Fruit fly (Drosophila melanogaster) whole organism, embryonic: ENCODE data around the gene CG2854.

ENCODE experiments used
- B-H1 ChIP-seq: fragments of 200-800 bp; sonication (Bioruptor generic); IDR thresholded peaks from 3 replicates; pipeline ENCODE4 v1.3.6; 2022; ENCODE audit warnings: missing biosample characterization, missing genetic modification characterization
- Blimp-1 ChIP-seq: fragments of 200-800 bp; sonication (Bioruptor generic); optimal IDR thresholded peaks from 3 replicates; lab custom pipeline; 2018; ENCODE audit warnings: missing biosample characterization, missing genetic modification characterization, mild to moderate bottlenecking, moderate library complexity, missing genetic modification reagents
- CG11504 ChIP-seq: fragments of 200-800 bp; sonication (Bioruptor generic); optimal IDR thresholded peaks from 3 replicates; lab custom pipeline; 2019; ENCODE audit warnings: missing biosample characterization, mild to moderate bottlenecking, missing genetic modification characterization, moderate library complexity
- CG15514 ChIP-seq: fragments of 200-800 bp; sonication (Bioruptor generic); optimal IDR thresholded peaks from 3 replicates; lab custom pipeline; 2017; ENCODE audit warnings: missing biosample characterization, missing genetic modification characterization, mild to moderate bottlenecking, moderate library complexity, missing genetic modification reagents
- CG2116 ChIP-seq: fragments of 200-800 bp; sonication (Bioruptor generic); optimal IDR thresholded peaks from 3 replicates; lab custom pipeline; 2018; ENCODE audit warnings: missing biosample characterization, mild to moderate bottlenecking, missing genetic modification characterization
- CG3726 ChIP-seq: fragments of 200-800 bp; sonication (Bioruptor generic); IDR thresholded peaks from 3 replicates; pipeline ENCODE4, ENCODE4 v1.3.6; 2022; ENCODE audit warnings: missing biosample characterization, missing genetic modification characterization
- CG4282 ChIP-seq: fragments of 200-800 bp; sonication (Bioruptor generic); optimal IDR thresholded peaks from 2 replicates; lab custom pipeline; 2016; ENCODE audit warnings: missing biosample characterization, missing genetic modification characterization
- CG4424 ChIP-seq: fragments of 200-800 bp; sonication (Bioruptor generic); optimal IDR thresholded peaks from 3 replicates; lab custom pipeline; 2016; ENCODE audit warnings: missing biosample characterization, missing genetic modification characterization
- CG9215 ChIP-seq: fragments of 200-800 bp; sonication (Bioruptor generic); IDR thresholded peaks from 2 replicates; pipeline ENCODE4 v1.3.6; 2022; ENCODE audit warnings: missing biosample characterization, missing genetic modification characterization
- CrebB ChIP-seq: fragments of 200-800 bp; sonication (Bioruptor generic); optimal IDR thresholded peaks from 3 replicates; lab custom pipeline; 2018; ENCODE audit warnings: missing biosample characterization, mild to moderate bottlenecking, missing genetic modification characterization
- Dfd ChIP-seq, 2 experiments: fragments of >200 bp; optimal IDR thresholded peaks; 2 replicates each; lab custom pipeline; 2017; ENCODE audit warnings: missing biosample characterization in 2 of 2, missing genetic modification characterization in 2 of 2
- Doc2 ChIP-seq: fragments of 200-800 bp; sonication (Bioruptor generic); IDR thresholded peaks from 2 replicates; pipeline ENCODE4 v1.3.6; 2022; ENCODE audit warnings: missing biosample characterization, missing genetic modification characterization
- Dp ChIP-seq: fragments of 200-800 bp; sonication (Bioruptor generic); optimal IDR thresholded peaks from 2 replicates; lab custom pipeline; 2018; ENCODE audit warnings: missing biosample characterization, mild to moderate bottlenecking, missing genetic modification characterization, moderate library complexity
- Dref ChIP-seq: fragments of 200-800 bp; sonication (Bioruptor generic); IDR thresholded peaks from 2 replicates; pipeline ENCODE4 v1.3.6; 2022; ENCODE audit warnings: missing biosample characterization, missing genetic modification characterization
- Drgx ChIP-seq: fragments of 200-800 bp; sonication (Bioruptor generic); IDR thresholded peaks from 2 replicates; pipeline ENCODE4 v1.3.6; 2022; ENCODE audit warnings: missing biosample characterization, missing genetic modification characterization
- HLHmδ ChIP-seq: fragments of 200-800 bp; sonication (Bioruptor generic); optimal IDR thresholded peaks from 2 replicates; lab custom pipeline; 2018; ENCODE audit warnings: missing biosample characterization, mild to moderate bottlenecking, missing genetic modification characterization, moderate library complexity
- Hmr ChIP-seq: fragments of 200-800 bp; sonication (Bioruptor generic); optimal IDR thresholded peaks from 3 replicates; lab custom pipeline; 2017; ENCODE audit warnings: mild to moderate bottlenecking, missing biosample characterization, missing genetic modification reagents, missing genetic modification characterization
- Hr39 ChIP-seq: fragments of >200 bp; optimal IDR thresholded peaks from 2 replicates; lab custom pipeline; 2017
- Hsf ChIP-seq: fragments of 200-800 bp; sonication (Bioruptor generic); optimal IDR thresholded peaks from 3 replicates; lab custom pipeline; 2016; ENCODE audit warnings: missing biosample characterization, missing genetic modification characterization
- Meics ChIP-seq: fragments of 200-800 bp; sonication (Bioruptor generic); optimal IDR thresholded peaks from 2 replicates; lab custom pipeline; 2017; ENCODE audit warnings: missing biosample characterization, mild to moderate bottlenecking, missing genetic modification characterization
- ash1 ChIP-seq: fragments of 200-800 bp; sonication (Bioruptor generic); optimal IDR thresholded peaks from 2 replicates; lab custom pipeline; 2018; ENCODE audit warnings: missing biosample characterization, mild to moderate bottlenecking, missing genetic modification characterization
- ato ChIP-seq: fragments of 200-800 bp; sonication (Bioruptor generic); IDR thresholded peaks from 2 replicates; pipeline ENCODE4 v1.3.6; 2022; ENCODE audit warnings: missing biosample characterization, missing genetic modification characterization; ENCODE audit not compliant: partially characterized antibody
- btn ChIP-seq: fragments of 200-800 bp; sonication (Bioruptor generic); optimal IDR thresholded peaks from 2 replicates; lab custom pipeline; 2016; ENCODE audit warnings: missing biosample characterization, missing genetic modification characterization
- chm ChIP-seq: fragments of 200-800 bp; sonication (Bioruptor generic); IDR thresholded peaks from 2 replicates; pipeline ENCODE4 v1.3.6; 2022; ENCODE audit warnings: missing biosample characterization, missing genetic modification characterization
- fd102C ChIP-seq: fragments of 200-800 bp; sonication (Bioruptor generic); optimal IDR thresholded peaks from 2 replicates; lab custom pipeline; 2018; ENCODE audit warnings: missing biosample characterization, mild to moderate bottlenecking, missing genetic modification characterization, moderate library complexity
- fd3F ChIP-seq: fragments of 200-800 bp; sonication (Bioruptor generic); optimal IDR thresholded peaks from 2 replicates; lab custom pipeline; 2018; ENCODE audit warnings: missing biosample characterization, mild to moderate bottlenecking, missing genetic modification characterization, moderate library complexity
- fd96Cb ChIP-seq: fragments of 200-800 bp; sonication (Bioruptor generic); optimal IDR thresholded peaks from 2 replicates; lab custom pipeline; 2018; ENCODE audit warnings: missing biosample characterization, mild to moderate bottlenecking, missing genetic modification characterization, moderate library complexity
- ftz-f1 ChIP-seq: fragments of 200-800 bp; sonication (Bioruptor generic); optimal IDR thresholded peaks from 2 replicates; lab custom pipeline; 2016; ENCODE audit warnings: missing biosample characterization, missing genetic modification characterization
- hb ChIP-seq: fragments of 200-800 bp; sonication (Bioruptor generic); IDR thresholded peaks from 3 replicates; pipeline ENCODE4 v1.3.6; 2022; ENCODE audit warnings: missing biosample characterization, missing genetic modification characterization; ENCODE audit not compliant: partially characterized antibody
- her ChIP-seq: fragments of 200-800 bp; sonication (Bioruptor generic); optimal IDR thresholded peaks from 2 replicates; lab custom pipeline; 2016; ENCODE audit warnings: missing biosample characterization, missing genetic modification characterization
- lbe ChIP-seq: fragments of 200-800 bp; sonication (Bioruptor generic); optimal IDR thresholded peaks from 2 replicates; lab custom pipeline; 2016; ENCODE audit warnings: missing biosample characterization, mild to moderate bottlenecking, missing genetic modification characterization
- nau ChIP-seq: fragments of 200-800 bp; sonication (Bioruptor generic); optimal IDR thresholded peaks from 3 replicates; lab custom pipeline; 2017; ENCODE audit warnings: missing biosample characterization, mild to moderate bottlenecking, missing genetic modification characterization, missing genetic modification reagents
- nerfin-1 ChIP-seq: fragments of 200-800 bp; sonication (Bioruptor generic); optimal IDR thresholded peaks from 3 replicates; lab custom pipeline; 2019; ENCODE audit warnings: missing biosample characterization, mild to moderate bottlenecking, missing genetic modification characterization, moderate library complexity
- oc ChIP-seq: fragments of 200-800 bp; sonication (Bioruptor generic); optimal IDR thresholded peaks from 2 replicates; lab custom pipeline; 2018; ENCODE audit warnings: missing biosample characterization, mild to moderate bottlenecking, missing genetic modification characterization, moderate library complexity
- pnt ChIP-seq: fragments of 200-800 bp; sonication (Bioruptor generic); optimal IDR thresholded peaks from 3 replicates; lab custom pipeline; 2016; ENCODE audit warnings: missing biosample characterization, missing genetic modification characterization
- salm ChIP-seq: fragments of 200-800 bp; sonication (Bioruptor generic); optimal IDR thresholded peaks from 2 replicates; lab custom pipeline; 2018; ENCODE audit warnings: missing biosample characterization, mild to moderate bottlenecking, missing genetic modification characterization
- schlank ChIP-seq: fragments of 200-800 bp; sonication (Bioruptor generic); optimal IDR thresholded peaks from 2 replicates; lab custom pipeline; 2018; ENCODE audit warnings: missing biosample characterization, mild to moderate bottlenecking, missing genetic modification characterization
- sens ChIP-seq: fragments of 200-800 bp; sonication (Bioruptor generic); peaks from one replicate; lab custom pipeline; 2016; ENCODE audit warnings: missing biosample characterization, missing genetic modification characterization
- sna ChIP-seq: fragments of 200-800 bp; sonication (Bioruptor generic); IDR thresholded peaks from 2 replicates; pipeline ENCODE4 v1.3.6; 2022; ENCODE audit warnings: missing biosample characterization, missing genetic modification characterization; ENCODE audit not compliant: partially characterized antibody
- so ChIP-seq: fragments of 200-800 bp; sonication (Bioruptor generic); IDR thresholded peaks from 3 replicates; pipeline ENCODE4 v1.3.6; 2022; ENCODE audit warnings: missing biosample characterization, missing genetic modification characterization
- sr ChIP-seq: fragments of 200-800 bp; sonication (Bioruptor generic); IDR thresholded peaks from 3 replicates; pipeline ENCODE4 v1.3.6; 2022; ENCODE audit warnings: missing biosample characterization, missing genetic modification characterization
- tgo ChIP-seq: fragments of 200-800 bp; sonication (Bioruptor generic); IDR thresholded peaks from 3 replicates; pipeline ENCODE4 v1.3.6; 2022; ENCODE audit warnings: missing biosample characterization, missing genetic modification characterization
- toy ChIP-seq: fragments of 200-800 bp; sonication (Bioruptor generic); IDR thresholded peaks from 2 replicates; pipeline ENCODE4 v1.3.6; 2022; ENCODE audit warnings: missing biosample characterization, missing genetic modification characterization
- trh ChIP-seq: fragments of 200-800 bp; sonication (Bioruptor generic); optimal IDR thresholded peaks from 2 replicates; lab custom pipeline; 2016; ENCODE audit warnings: missing biosample characterization, missing genetic modification characterization
- tup ChIP-seq: fragments of 200-800 bp; sonication (Bioruptor generic); optimal IDR thresholded peaks from 2 replicates; lab custom pipeline; 2016; ENCODE audit warnings: missing biosample characterization, mild to moderate bottlenecking, missing genetic modification characterization, moderate library complexity
- unc-4 ChIP-seq: fragments of 200-800 bp; sonication (Bioruptor generic); IDR thresholded peaks from 2 replicates; pipeline ENCODE4 v1.3.6; 2022; ENCODE audit warnings: missing biosample characterization, missing genetic modification characterization; ENCODE audit not compliant: partially characterized antibody
- unpg ChIP-seq: fragments of 200-800 bp; sonication (Bioruptor generic); optimal IDR thresholded peaks from 3 replicates; lab custom pipeline; 2018; ENCODE audit warnings: missing biosample characterization, mild to moderate bottlenecking, missing genetic modification characterization, moderate library complexity
- wdn ChIP-seq: fragments of 200-800 bp; sonication (Bioruptor generic); IDR thresholded peaks from 2 replicates; pipeline ENCODE4 v1.3.6; 2022; ENCODE audit warnings: missing biosample characterization, missing genetic modification characterization
- wor ChIP-seq: fragments of 200-800 bp; sonication (Bioruptor generic); IDR thresholded peaks from 2 replicates; pipeline ENCODE4 v1.3.6; 2022; ENCODE audit warnings: missing biosample characterization, missing genetic modification characterization
- z ChIP-seq: fragments of 200-800 bp; sonication (Bioruptor generic); IDR thresholded peaks from 3 replicates; pipeline ENCODE4 v1.3.6; 2022; ENCODE audit warnings: missing biosample characterization, missing genetic modification characterization
- zf30C ChIP-seq: fragments of 200-800 bp; sonication (Bioruptor generic); optimal IDR thresholded peaks from 3 replicates; lab custom pipeline; 2018; ENCODE audit warnings: missing biosample characterization, mild to moderate bottlenecking, missing genetic modification characterization

Gene CG2854

DNA sequence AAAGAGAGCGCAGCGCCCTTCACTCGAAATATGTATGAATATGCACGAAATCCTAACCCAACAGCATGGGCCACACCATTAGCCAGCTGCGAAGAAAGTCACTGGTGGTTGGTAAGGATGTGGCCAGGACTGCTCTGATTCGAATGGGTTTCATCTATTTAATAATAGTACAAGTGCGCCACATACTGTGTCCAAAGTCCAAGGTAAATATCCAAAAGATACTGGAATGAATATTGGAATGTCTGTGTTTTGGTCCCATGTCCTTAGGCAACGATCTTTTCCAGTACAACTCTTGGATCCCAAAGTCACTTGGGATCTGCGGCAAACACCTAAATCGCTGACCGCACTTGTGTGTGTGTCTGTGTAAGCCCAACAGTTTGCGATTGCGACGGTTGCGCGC lies 20.6 kb upstream of the CG2854 start (continued):
- TF ChIP-seq her (GFP tag; lab: Kevin White, UChicago) (peak; percentile 33), zf30C (GFP tag; lab: Kevin White, UChicago) (no peak), sens (GFP tag; lab: Kevin White, UChicago) (peak; percentile 91), trh (GFP tag; lab: Kevin White, UChicago) (no peak), Dfd (GFP tag; optimal IDR thresholded peaks at IDR 0.05; lab: Kevin White, UChicago) (no peak), Meics (GFP tag; lab: Kevin White, UChicago) (peak; percentile 64), z (GFP tag; lab: Robert Waterston, UW) (no peak), lbe (GFP tag; lab: Kevin White, UChicago) (peak; percentile 37), unpg (GFP tag; lab: Kevin White, UChicago) (peak; percentile 59), fd96Cb (tag; lab: Kevin White, UChicago) (peak; percentile 71), wor (GFP tag; lab: Robert Waterston, UW) (peak; percentile 22; the same call in 1 of the 2 replicates), Dp (GFP tag; lab: Kevin White, UChicago) (no peak), Hmr (peak; percentile 74), Doc2 (GFP tag; lab: Robert Waterston, UW) (no peak), toy (GFP tag; lab: Robert Waterston, UW) (no peak), wdn (GFP tag; lab: Robert Waterston, UW) (no peak), fd102C (GFP tag; lab: Kevin White, UChicago) (no peak), Dref (GFP tag; lab: Robert Waterston, UW) (no peak), tgo (GFP tag; lab: Robert Waterston, UW) (peak; percentile 73), so (GFP tag; lab: Robert Waterston, UW) (peak; percentile 64; the same call in 1 of the 3 replicates), ash1 (GFP tag; lab: Kevin White, UChicago) (no peak), fd3F (peak; percentile 40), nerfin-1 (tag; lab: Kevin White, UChicago) (peak; percentile 20), tup (GFP tag; lab: Kevin White, UChicago) (no peak), CG3726 (0 out of 3 replicates have a peak, but pooled peaks have one; percentile 47), hb (GFP tag; lab: Robert Waterston, UW) (no peak), nau (GFP tag; lab: Kevin White, UChicago) (peak; percentile 73), sna (GFP tag; lab: Robert Waterston, UW) (no peak), Drgx (GFP tag; lab: Robert Waterston, UW) (peak; percentile 70), sr (GFP tag; lab: Robert Waterston, UW) (no peak), CG9215 (peak; percentile 33; the same call in 1 of the 2 replicates), B-H1 (peak; percentile 51; the same call in 2 of the 3 replicates), CG4424 (GFP tag; lab: Kevin White, UChicago) (peak; percentile 67), CG4282 (GFP tag; lab: Kevin White, UChicago) (no peak), HLHmδ (GFP tag; lab: Kevin White, UChicago) (no peak), CG11504 (peak; percentile 82), CG15514 (GFP tag; lab: Kevin White, UChicago) (peak; percentile 11), Hsf (peak; percentile 37), schlank (tag; lab: Kevin White, UChicago) (no peak), chm (GFP tag; lab: Robert Waterston, UW) (0 out of 2 replicates have a peak, but pooled peaks have one; percentile 19), CrebB (tag; lab: Kevin White, UChicago) (no peak), CG2116 (GFP tag; lab: Kevin White, UChicago) (no peak), ftz-f1 (GFP tag; lab: Kevin White, UChicago) (no peak), Blimp-1 (GFP tag; lab: Kevin White, UChicago) (peak; percentile 21), unc-4 (no peak), salm (tag; lab: Kevin White, UChicago) (peak; percentile 24), oc (tag; lab: Kevin White, UChicago) (peak; percentile 22), pnt (GFP tag; lab: Kevin White, UChicago) (peak; percentile 31), ato (no peak), Hr39 (lab: Kevin White, UChicago) (no peak), btn (GFP tag; lab: Kevin White, UChicago) (peak; percentile 18)
